Worm (Caenorhabditis elegans) whole organism, L2 larva: ENCODE data around the gene F26D11.1.

ENCODE experiments used
- C34F6.9 ChIP-seq: fragments of 150-350 bp; optimal IDR thresholded peaks from 2 replicates; lab custom pipeline; 2014; ENCODE audit warnings: missing biosample characterization, missing genetic modification characterization
- aly-2 ChIP-seq: fragments of 150-350 bp; optimal IDR thresholded peaks from 2 replicates; lab custom pipeline; 2014; ENCODE audit warnings: missing biosample characterization, missing genetic modification characterization
- ama-1 ChIP-seq: fragments of 150-350 bp; optimal IDR thresholded peaks from 2 replicates; lab custom pipeline; 2018; ENCODE audit warnings: inconsistent platforms
- blmp-1 ChIP-seq: sonication (generic microtip); optimal IDR thresholded peaks from 2 replicates; lab custom pipeline; 2017; ENCODE audit warnings: missing genetic modification characterization, mild to moderate bottlenecking, missing compliant biosample characterization, antibody characterized with exemption, moderate library complexity; ENCODE audit not compliant: insufficient read depth
- ceh-82 ChIP-seq: fragments of 150-350 bp; optimal IDR thresholded peaks from 2 replicates; lab custom pipeline; 2014; ENCODE audit warnings: missing biosample characterization, missing genetic modification characterization
- crh-2 ChIP-seq: sonication (generic microtip); optimal IDR thresholded peaks from 2 replicates; lab custom pipeline; 2017; ENCODE audit warnings: missing biosample characterization, missing genetic modification characterization
- elt-1 ChIP-seq: fragments of 150-350 bp; optimal IDR thresholded peaks from 2 replicates; lab custom pipeline; 2014; ENCODE audit warnings: missing biosample characterization, missing genetic modification characterization
- elt-3 ChIP-seq: sonication (generic microtip); optimal IDR thresholded peaks from 2 replicates; lab custom pipeline; 2017; ENCODE audit warnings: missing biosample characterization, missing genetic modification characterization
- fos-1 ChIP-seq: fragments of 150-350 bp; optimal IDR thresholded peaks from 2 replicates; lab custom pipeline; 2014; ENCODE audit warnings: missing biosample characterization, missing genetic modification characterization
- gmeb-1 ChIP-seq: fragments of 150-350 bp; optimal IDR thresholded peaks from 2 replicates; lab custom pipeline; 2014; ENCODE audit warnings: missing biosample characterization, missing genetic modification characterization
- lin-11 ChIP-seq: fragments of 150-350 bp; sonication (generic microtip); optimal IDR thresholded peaks from 2 replicates; lab custom pipeline; 2014; ENCODE audit warnings: missing biosample characterization, missing genetic modification characterization, inconsistent platforms, mixed read lengths
- lin-13 ChIP-seq: fragments of 150-350 bp; optimal IDR thresholded peaks from 2 replicates; lab custom pipeline; 2014; ENCODE audit warnings: missing biosample characterization, missing genetic modification reagents, missing genetic modification characterization
- lsy-2 ChIP-seq, 2 experiments: fragments of 150-350 bp in 1 of 2; sonication (generic microtip) in 1 of 2; optimal IDR thresholded peaks; 2 replicates each; lab custom pipeline; 2014 to 2017; ENCODE audit warnings: missing biosample characterization in 2 of 2, missing genetic modification characterization in 2 of 2
- mab-5 ChIP-seq: fragments of 150-350 bp; optimal IDR thresholded peaks from 2 replicates; lab custom pipeline; 2014; ENCODE audit warnings: missing biosample characterization, missing genetic modification characterization
- nhr-12 ChIP-seq: fragments of 150-350 bp; optimal IDR thresholded peaks from 2 replicates; lab custom pipeline; 2014; ENCODE audit warnings: missing biosample characterization, missing genetic modification characterization
- nhr-129 ChIP-seq: fragments of 150-350 bp; optimal IDR thresholded peaks from 2 replicates; lab custom pipeline; 2014; ENCODE audit warnings: missing biosample characterization, missing genetic modification characterization
- nhr-21 ChIP-seq: fragments of 150-350 bp; optimal IDR thresholded peaks from 2 replicates; lab custom pipeline; 2014; ENCODE audit warnings: missing biosample characterization, missing genetic modification characterization
- nhr-23 ChIP-seq: fragments of 150-350 bp; optimal IDR thresholded peaks from 2 replicates; lab custom pipeline; 2014; ENCODE audit warnings: missing biosample characterization, missing genetic modification reagents, missing genetic modification characterization
- nhr-237 ChIP-seq: fragments of 150-350 bp; optimal IDR thresholded peaks from 2 replicates; lab custom pipeline; 2014; ENCODE audit warnings: missing biosample characterization, missing genetic modification characterization
- nhr-25 ChIP-seq: fragments of 150-350 bp; sonication (generic microtip); optimal IDR thresholded peaks from 3 replicates; lab custom pipeline; 2014; ENCODE audit warnings: missing biosample characterization, missing genetic modification characterization
- nhr-6 ChIP-seq: fragments of 150-350 bp; optimal IDR thresholded peaks from 2 replicates; lab custom pipeline; 2014; ENCODE audit warnings: missing biosample characterization, missing genetic modification characterization
- nhr-77 ChIP-seq: fragments of 150-350 bp; optimal IDR thresholded peaks from 2 replicates; lab custom pipeline; 2014; ENCODE audit warnings: missing biosample characterization, missing genetic modification characterization
- peb-1 ChIP-seq: fragments of 150-350 bp; optimal IDR thresholded peaks from 2 replicates; lab custom pipeline; 2014; ENCODE audit warnings: missing biosample characterization, missing genetic modification characterization
- sem-4 ChIP-seq: fragments of 150-350 bp; optimal IDR thresholded peaks from 2 replicates; lab custom pipeline; 2014; ENCODE audit warnings: missing biosample characterization, missing genetic modification reagents, missing genetic modification characterization
- skn-1 ChIP-seq: sonication (generic microtip); optimal IDR thresholded peaks from 2 replicates; lab custom pipeline; 2017; ENCODE audit warnings: missing biosample characterization, missing genetic modification characterization
- sma-9 ChIP-seq, 2 experiments: fragments of 150-350 bp in 1 of 2; sonication (generic microtip) in 1 of 2; optimal IDR thresholded peaks; 2 replicates each; lab custom pipeline; 2014 to 2016; ENCODE audit warnings: missing genetic modification characterization in 2 of 2, mild to moderate bottlenecking in 1 of 2, missing biosample characterization in 1 of 2, missing compliant biosample characterization in 1 of 2, missing genetic modification reagents in 1 of 2, moderate library complexity in 1 of 2
- unc-39 ChIP-seq: fragments of 150-350 bp; optimal IDR thresholded peaks from 2 replicates; lab custom pipeline; 2014; ENCODE audit warnings: missing biosample characterization, missing genetic modification characterization
- unc-55 ChIP-seq: fragments of 150-350 bp; sonication (generic microtip); optimal IDR thresholded peaks from 3 replicates; lab custom pipeline; 2014; ENCODE audit warnings: missing biosample characterization, missing genetic modification reagents, missing genetic modification characterization
- unc-62 ChIP-seq: fragments of 150-350 bp; optimal IDR thresholded peaks from 2 replicates; lab custom pipeline; 2014; ENCODE audit warnings: missing biosample characterization, missing genetic modification reagents, missing genetic modification characterization
- zag-1 ChIP-seq: fragments of 150-350 bp; optimal IDR thresholded peaks from 2 replicates; lab custom pipeline; 2014; ENCODE audit warnings: missing biosample characterization, missing genetic modification characterization
- ztf-1 ChIP-seq: fragments of 200-800 bp; sonication (Bioruptor generic); conservative IDR thresholded peaks from 2 replicates; pipeline ENCODE4 v1.3.6; 2022; ENCODE audit warnings: missing genetic modification characterization, missing compliant biosample characterization
- ztf-11 ChIP-seq: sonication (generic microtip); optimal IDR thresholded peaks from 2 replicates; lab custom pipeline; 2017; ENCODE audit warnings: missing biosample characterization, missing genetic modification characterization
- ztf-4 ChIP-seq: fragments of 150-350 bp; optimal IDR thresholded peaks from 2 replicates; lab custom pipeline; 2014; ENCODE audit warnings: missing biosample characterization, missing genetic modification characterization

The F26D11.1 gene

ce11 chrV:8012032-8012431 lies 30.7 kb downstream of the F26D11.1 start, which contains the start of gene rpb-9:
rpb-9 (minus strand) TSS chrV:8012345.
- TF ChIP-seq elt-1 (tag; lab: Kevin White, UChicago) (no peak), lin-11 (no peak), nhr-23 (tag; lab: Kevin White, UChicago) (no peak), nhr-25 (tag; lab: Kevin White, UChicago) (no peak), ceh-82 (tag; lab: Kevin White, UChicago) (no peak), blmp-1 (tag; lab: Kevin White, UChicago) (no peak), aly-2 (tag; lab: Kevin White, UChicago) (no peak), elt-3 (tag; lab: Kevin White, UChicago) (no peak), lin-13 (GFP tag; lab: Kevin White, UChicago) (no peak), crh-2 (tag; lab: Kevin White, UChicago) (no peak), nhr-12 (tag; lab: Kevin White, UChicago) (no peak), nhr-21 (tag; lab: Kevin White, UChicago) (no peak), mab-5 (tag; lab: Kevin White, UChicago) (no peak), ztf-4 (tag; lab: Kevin White, UChicago) (no peak), nhr-129 (tag; lab: Kevin White, UChicago) (no peak)

ce11 chrV:8013901-8014388 lies 32.6 kb downstream of the F26D11.1 start, which contains the start of gene Y97E10AR.6:
Y97E10AR.6 (minus strand) TSS chrV:8013951.
- TF ChIP-seq unc-55 (GFP tag; lab: Kevin White, UChicago) (peak; percentile 70), nhr-129 (tag; lab: Kevin White, UChicago) (peak; percentile 74), C34F6.9 (tag; lab: Kevin White, UChicago) (peak; percentile 78), zag-1 (tag; lab: Kevin White, UChicago) (no peak), peb-1 (tag; lab: Kevin White, UChicago) (no peak), lsy-2 (tag; optimal IDR thresholded peaks at IDR 0.05; lab: Kevin White, UChicago) (peak in 1 of 2 experiments; percentile 44), ztf-1 (GFP tag; lab: Robert Waterston, UW) (no peak), nhr-23 (tag; lab: Kevin White, UChicago) (no peak), sem-4 (tag; lab: Kevin White, UChicago) (no peak), fos-1 (peak; percentile 19)
- TF ChIP-seq, all 48 proteins: peak for 5

ce11 chrV:8016928-8017327 lies 35.6 kb downstream of the F26D11.1 start, which contains the start of gene sptl-2:
sptl-2 (plus strand) TSS chrV:8017207.
- TF ChIP-seq skn-1 (tag; lab: Kevin White, UChicago) (no peak), nhr-237 (no peak), elt-1 (tag; lab: Kevin White, UChicago) (no peak), ztf-4 (tag; lab: Kevin White, UChicago) (no peak), ama-1 (lab: Kevin White, UChicago) (no peak), nhr-77 (tag; lab: Kevin White, UChicago) (no peak), zag-1 (tag; lab: Kevin White, UChicago) (no peak), aly-2 (tag; lab: Kevin White, UChicago) (no peak), mab-5 (tag; lab: Kevin White, UChicago) (no peak), nhr-23 (tag; lab: Kevin White, UChicago) (no peak), ztf-11 (tag; lab: Kevin White, UChicago) (no peak), lsy-2 (tag; optimal IDR thresholded peaks at IDR 0.05; lab: Kevin White, UChicago) (no peak), ceh-82 (tag; lab: Kevin White, UChicago) (no peak), fos-1 (peak; percentile 79), sma-9 (GFP tag; optimal IDR thresholded peaks at IDR 0.05; lab: Kevin White, UChicago) (peak; percentile 16), sma-9 (tag; optimal IDR thresholded peaks at IDR 0.05; lab: Kevin White, UChicago) (no peak), unc-62 (GFP tag; lab: Kevin White, UChicago) (no peak), nhr-25 (tag; lab: Kevin White, UChicago) (no peak)

- TF ChIP-seq fos-1 (peak; percentile 97), ceh-82 (tag; lab: Kevin White, UChicago) (no peak), nhr-6 (tag; lab: Kevin White, UChicago) (no peak), ztf-1 (GFP tag; lab: Robert Waterston, UW) (no peak), sma-9 (GFP tag; optimal IDR thresholded peaks at IDR 0.05; lab: Kevin White, UChicago) (peak; percentile 49), sma-9 (tag; optimal IDR thresholded peaks at IDR 0.05; lab: Kevin White, UChicago) (no peak), unc-39 (tag; lab: Kevin White, UChicago) (no peak), nhr-77 (tag; lab: Kevin White, UChicago) (no peak), blmp-1 (tag; lab: Kevin White, UChicago) (no peak), gmeb-1 (tag; lab: Kevin White, UChicago) (peak; percentile 11)
- TF ChIP-seq, all 48 proteins: peak for 3
Observed at ce11 chrV:8017924-8018323, 36.6 kb downstream of the F26D11.1 start.
